Worm (Caenorhabditis elegans) whole organism, L2 larva: ENCODE data around the gene nhr-207.

ENCODE experiments used
- C34F6.9 ChIP-seq: fragments of 150-350 bp; optimal IDR thresholded peaks from 2 replicates; lab custom pipeline; 2014; ENCODE audit warnings: missing biosample characterization, missing genetic modification characterization
- F13H6.1 ChIP-seq: sonication (generic microtip); optimal IDR thresholded peaks from 2 replicates; lab custom pipeline; 2016; ENCODE audit warnings: missing genetic modification characterization, missing compliant biosample characterization
- R02D3.7 ChIP-seq: fragments of 150-350 bp; optimal IDR thresholded peaks from 2 replicates; lab custom pipeline; 2014; ENCODE audit warnings: missing biosample characterization, missing genetic modification characterization
- Y55F3AM.14 ChIP-seq: fragments of 200-800 bp; sonication (Bioruptor generic); optimal IDR thresholded peaks from 2 replicates; lab custom pipeline; 2018; ENCODE audit warnings: mild to moderate bottlenecking, missing genetic modification characterization, missing compliant biosample characterization
- ZK546.5 ChIP-seq: sonication (generic microtip); optimal IDR thresholded peaks from 2 replicates; lab custom pipeline; 2017; ENCODE audit warnings: missing biosample characterization, missing genetic modification characterization
- alr-1 ChIP-seq: fragments of 150-350 bp; optimal IDR thresholded peaks from 2 replicates; lab custom pipeline; 2014; ENCODE audit warnings: missing biosample characterization, missing genetic modification characterization
- aly-2 ChIP-seq: fragments of 150-350 bp; optimal IDR thresholded peaks from 2 replicates; lab custom pipeline; 2014; ENCODE audit warnings: missing biosample characterization, missing genetic modification characterization
- ama-1 ChIP-seq: fragments of 150-350 bp; optimal IDR thresholded peaks from 2 replicates; lab custom pipeline; 2018; ENCODE audit warnings: inconsistent platforms
- blmp-1 ChIP-seq: sonication (generic microtip); optimal IDR thresholded peaks from 2 replicates; lab custom pipeline; 2017; ENCODE audit warnings: missing genetic modification characterization, mild to moderate bottlenecking, missing compliant biosample characterization, antibody characterized with exemption, moderate library complexity; ENCODE audit not compliant: insufficient read depth
- ceh-16 ChIP-seq: fragments of 150-350 bp; optimal IDR thresholded peaks from 2 replicates; lab custom pipeline; 2014; ENCODE audit warnings: missing biosample characterization, missing genetic modification characterization
- ceh-82 ChIP-seq: fragments of 150-350 bp; optimal IDR thresholded peaks from 2 replicates; lab custom pipeline; 2014; ENCODE audit warnings: missing biosample characterization, missing genetic modification characterization
- crh-2 ChIP-seq: sonication (generic microtip); optimal IDR thresholded peaks from 2 replicates; lab custom pipeline; 2017; ENCODE audit warnings: missing biosample characterization, missing genetic modification characterization
- dmd-4 ChIP-seq: sonication (generic microtip); optimal IDR thresholded peaks from 2 replicates; lab custom pipeline; 2017; ENCODE audit warnings: missing biosample characterization, missing genetic modification characterization
- egl-27 ChIP-seq: sonication (generic microtip); optimal IDR thresholded peaks from 3 replicates; lab custom pipeline; 2017; ENCODE audit warnings: missing biosample characterization, missing genetic modification reagents, missing genetic modification characterization
- elt-1 ChIP-seq: fragments of 150-350 bp; optimal IDR thresholded peaks from 2 replicates; lab custom pipeline; 2014; ENCODE audit warnings: missing biosample characterization, missing genetic modification characterization
- elt-3 ChIP-seq: sonication (generic microtip); optimal IDR thresholded peaks from 2 replicates; lab custom pipeline; 2017; ENCODE audit warnings: missing biosample characterization, missing genetic modification characterization
- fos-1 ChIP-seq: fragments of 150-350 bp; optimal IDR thresholded peaks from 2 replicates; lab custom pipeline; 2014; ENCODE audit warnings: missing biosample characterization, missing genetic modification characterization
- gmeb-1 ChIP-seq: fragments of 150-350 bp; optimal IDR thresholded peaks from 2 replicates; lab custom pipeline; 2014; ENCODE audit warnings: missing biosample characterization, missing genetic modification characterization
- lin-11 ChIP-seq: fragments of 150-350 bp; sonication (generic microtip); optimal IDR thresholded peaks from 2 replicates; lab custom pipeline; 2014; ENCODE audit warnings: missing biosample characterization, missing genetic modification characterization, inconsistent platforms, mixed read lengths
- lin-13 ChIP-seq: fragments of 150-350 bp; optimal IDR thresholded peaks from 2 replicates; lab custom pipeline; 2014; ENCODE audit warnings: missing biosample characterization, missing genetic modification reagents, missing genetic modification characterization
- lin-39 ChIP-seq: fragments of 150-350 bp; optimal IDR thresholded peaks from 2 replicates; lab custom pipeline; 2014; ENCODE audit warnings: missing biosample characterization, missing genetic modification reagents, missing genetic modification characterization
- lsy-2 ChIP-seq, 2 experiments: fragments of 150-350 bp in 1 of 2; sonication (generic microtip) in 1 of 2; optimal IDR thresholded peaks; 2 replicates each; lab custom pipeline; 2014 to 2017; ENCODE audit warnings: missing biosample characterization in 2 of 2, missing genetic modification characterization in 2 of 2
- mab-5 ChIP-seq: fragments of 150-350 bp; optimal IDR thresholded peaks from 2 replicates; lab custom pipeline; 2014; ENCODE audit warnings: missing biosample characterization, missing genetic modification characterization
- mbf-1 ChIP-seq: sonication (generic microtip); optimal IDR thresholded peaks from 2 replicates; lab custom pipeline; 2017; ENCODE audit warnings: missing biosample characterization, missing genetic modification characterization
- mdl-1 ChIP-seq, 2 experiments: fragments of 150-350 bp in 1 of 2; sonication (generic microtip) in 1 of 2; optimal IDR thresholded peaks; 2 replicates each; lab custom pipeline; 2017; ENCODE audit warnings: missing biosample characterization in 2 of 2, missing genetic modification characterization in 2 of 2
- nhr-10 ChIP-seq: sonication (generic microtip); optimal IDR thresholded peaks from 2 replicates; lab custom pipeline; 2017; ENCODE audit warnings: missing biosample characterization, missing genetic modification characterization
- nhr-11 ChIP-seq: fragments of 150-350 bp; optimal IDR thresholded peaks from 2 replicates; lab custom pipeline; 2014; ENCODE audit warnings: missing biosample characterization, missing genetic modification characterization
- nhr-12 ChIP-seq: fragments of 150-350 bp; optimal IDR thresholded peaks from 2 replicates; lab custom pipeline; 2014; ENCODE audit warnings: missing biosample characterization, missing genetic modification characterization
- nhr-129 ChIP-seq: fragments of 150-350 bp; optimal IDR thresholded peaks from 2 replicates; lab custom pipeline; 2014; ENCODE audit warnings: missing biosample characterization, missing genetic modification characterization
- nhr-21 ChIP-seq: fragments of 150-350 bp; optimal IDR thresholded peaks from 2 replicates; lab custom pipeline; 2014; ENCODE audit warnings: missing biosample characterization, missing genetic modification characterization
- nhr-23 ChIP-seq: fragments of 150-350 bp; optimal IDR thresholded peaks from 2 replicates; lab custom pipeline; 2014; ENCODE audit warnings: missing biosample characterization, missing genetic modification reagents, missing genetic modification characterization
- nhr-237 ChIP-seq: fragments of 150-350 bp; optimal IDR thresholded peaks from 2 replicates; lab custom pipeline; 2014; ENCODE audit warnings: missing biosample characterization, missing genetic modification characterization
- nhr-25 ChIP-seq: fragments of 150-350 bp; sonication (generic microtip); optimal IDR thresholded peaks from 3 replicates; lab custom pipeline; 2014; ENCODE audit warnings: missing biosample characterization, missing genetic modification characterization
- nhr-6 ChIP-seq: fragments of 150-350 bp; optimal IDR thresholded peaks from 2 replicates; lab custom pipeline; 2014; ENCODE audit warnings: missing biosample characterization, missing genetic modification characterization
- nhr-77 ChIP-seq: fragments of 150-350 bp; optimal IDR thresholded peaks from 2 replicates; lab custom pipeline; 2014; ENCODE audit warnings: missing biosample characterization, missing genetic modification characterization
- peb-1 ChIP-seq: fragments of 150-350 bp; optimal IDR thresholded peaks from 2 replicates; lab custom pipeline; 2014; ENCODE audit warnings: missing biosample characterization, missing genetic modification characterization
- sem-4 ChIP-seq: fragments of 150-350 bp; optimal IDR thresholded peaks from 2 replicates; lab custom pipeline; 2014; ENCODE audit warnings: missing biosample characterization, missing genetic modification reagents, missing genetic modification characterization
- skn-1 ChIP-seq: sonication (generic microtip); optimal IDR thresholded peaks from 2 replicates; lab custom pipeline; 2017; ENCODE audit warnings: missing biosample characterization, missing genetic modification characterization
- sma-3 ChIP-seq: sonication (generic microtip); optimal IDR thresholded peaks from 2 replicates; lab custom pipeline; 2016; ENCODE audit warnings: missing genetic modification reagents, missing genetic modification characterization, missing compliant biosample characterization
- sma-9 ChIP-seq, 2 experiments: fragments of 150-350 bp in 1 of 2; sonication (generic microtip) in 1 of 2; optimal IDR thresholded peaks; 2 replicates each; lab custom pipeline; 2014 to 2016; ENCODE audit warnings: missing genetic modification characterization in 2 of 2, mild to moderate bottlenecking in 1 of 2, missing biosample characterization in 1 of 2, missing compliant biosample characterization in 1 of 2, missing genetic modification reagents in 1 of 2, moderate library complexity in 1 of 2
- snpc-4 ChIP-seq: fragments of 150-350 bp; optimal IDR thresholded peaks from 2 replicates; lab custom pipeline; 2014; ENCODE audit warnings: missing biosample characterization, missing genetic modification characterization
- unc-39 ChIP-seq: fragments of 150-350 bp; optimal IDR thresholded peaks from 2 replicates; lab custom pipeline; 2014; ENCODE audit warnings: missing biosample characterization, missing genetic modification characterization
- unc-55 ChIP-seq: fragments of 150-350 bp; sonication (generic microtip); optimal IDR thresholded peaks from 3 replicates; lab custom pipeline; 2014; ENCODE audit warnings: missing biosample characterization, missing genetic modification reagents, missing genetic modification characterization
- unc-62 ChIP-seq: fragments of 150-350 bp; optimal IDR thresholded peaks from 2 replicates; lab custom pipeline; 2014; ENCODE audit warnings: missing biosample characterization, missing genetic modification reagents, missing genetic modification characterization
- zag-1 ChIP-seq: fragments of 150-350 bp; optimal IDR thresholded peaks from 2 replicates; lab custom pipeline; 2014; ENCODE audit warnings: missing biosample characterization, missing genetic modification characterization
- ztf-1 ChIP-seq: fragments of 200-800 bp; sonication (Bioruptor generic); conservative IDR thresholded peaks from 2 replicates; pipeline ENCODE4 v1.3.6; 2022; ENCODE audit warnings: missing genetic modification characterization, missing compliant biosample characterization
- ztf-11 ChIP-seq: sonication (generic microtip); optimal IDR thresholded peaks from 2 replicates; lab custom pipeline; 2017; ENCODE audit warnings: missing biosample characterization, missing genetic modification characterization
- ztf-4 ChIP-seq: fragments of 150-350 bp; optimal IDR thresholded peaks from 2 replicates; lab custom pipeline; 2014; ENCODE audit warnings: missing biosample characterization, missing genetic modification characterization

nhr-207 gene

DNA sequence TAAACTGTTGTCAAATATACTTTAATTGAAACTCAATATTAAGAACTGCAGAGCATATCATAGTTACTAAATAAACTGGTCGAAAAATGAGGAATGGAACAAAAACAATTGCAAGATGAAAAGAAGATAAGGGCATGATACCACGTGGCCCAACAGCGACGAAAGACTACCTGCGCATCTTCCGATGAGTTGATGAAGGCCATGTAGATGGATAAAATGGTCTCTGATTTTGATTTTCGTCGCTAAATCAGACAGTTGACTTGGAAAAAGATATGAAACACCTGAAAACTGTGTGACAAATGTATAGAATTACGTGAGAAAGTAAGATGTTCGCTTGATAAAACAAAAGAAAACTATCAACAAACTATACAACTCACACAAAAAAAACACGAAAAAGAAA, 24.5 kb upstream of the nhr-207 start:
- TF ChIP-seq nhr-25 (tag; lab: Kevin White, UChicago) (peak; percentile 44), dmd-4 (tag; lab: Kevin White, UChicago) (no peak), gmeb-1 (tag; lab: Kevin White, UChicago) (no peak), elt-1 (no peak), fos-1 (peak; percentile 33), snpc-4 (tag; lab: Kevin White, UChicago) (no peak), mdl-1 (tag; optimal IDR thresholded peaks at IDR 0.05; lab: Kevin White, UChicago) (peak; percentile 27 to 34), ZK546.5 (tag; lab: Kevin White, UChicago) (no peak), nhr-237 (no peak), mab-5 (no peak), ztf-4 (tag; lab: Kevin White, UChicago) (no peak), C34F6.9 (tag; lab: Kevin White, UChicago) (no peak), elt-3 (tag; lab: Kevin White, UChicago) (no peak), mbf-1 (tag; lab: Kevin White, UChicago) (no peak), unc-55 (GFP tag; lab: Kevin White, UChicago) (no peak), peb-1 (tag; lab: Kevin White, UChicago) (no peak), blmp-1 (tag; lab: Kevin White, UChicago) (peak; percentile 43), nhr-12 (tag; lab: Kevin White, UChicago) (no peak), nhr-129 (tag; lab: Kevin White, UChicago) (peak; percentile 34), nhr-77 (no peak), lin-11 (no peak), nhr-6 (tag; lab: Kevin White, UChicago) (no peak), ztf-11 (tag; lab: Kevin White, UChicago) (no peak), F13H6.1 (tag; lab: Kevin White, UChicago) (no peak), Y55F3AM.14 (GFP tag; lab: Kevin White, UChicago) (no peak), ceh-82 (tag; lab: Kevin White, UChicago) (no peak), unc-62 (GFP tag; lab: Kevin White, UChicago) (no peak), ztf-1 (GFP tag; lab: Robert Waterston, UW) (no peak), skn-1 (tag; lab: Kevin White, UChicago) (no peak), nhr-23 (no peak), R02D3.7 (tag; lab: Kevin White, UChicago) (no peak), lin-13 (no peak), ama-1 (lab: Kevin White, UChicago) (no peak), nhr-11 (tag; lab: Kevin White, UChicago) (no peak), sma-3 (GFP tag; lab: Kevin White, UChicago) (peak; percentile 29), nhr-10 (tag; lab: Kevin White, UChicago) (no peak), nhr-21 (tag; lab: Kevin White, UChicago) (peak; percentile 54), crh-2 (tag; lab: Kevin White, UChicago) (peak; percentile 43), alr-1 (tag; lab: Kevin White, UChicago) (no peak), egl-27 (tag; lab: Kevin White, UChicago) (no peak), zag-1 (tag; lab: Kevin White, UChicago) (no peak), sma-9 (GFP tag; optimal IDR thresholded peaks at IDR 0.05; lab: Kevin White, UChicago) (peak; percentile 60), sma-9 (tag; optimal IDR thresholded peaks at IDR 0.05; lab: Kevin White, UChicago) (no peak), lin-39 (tag; lab: Kevin White, UChicago) (no peak), lsy-2 (tag; optimal IDR thresholded peaks at IDR 0.05; lab: Kevin White, UChicago) (no peak), ceh-16 (tag; lab: Kevin White, UChicago) (no peak), sem-4 (no peak), unc-39 (tag; lab: Kevin White, UChicago) (no peak), aly-2 (tag; lab: Kevin White, UChicago) (no peak)
